Worm (Caenorhabditis elegans) whole organism, young adult: ENCODE measurements around the gene droe-4.

Experiments
- B0035.1 ChIP-seq: sonication (generic microtip); optimal IDR thresholded peaks from 2 replicates; lab custom pipeline; 2016; ENCODE audit warnings: missing genetic modification characterization, mild to moderate bottlenecking, missing compliant biosample characterization, missing genotype, missing genetic modification reagents
- B0336.3 ChIP-seq: fragments of 200-800 bp; sonication (Bioruptor generic); IDR thresholded peaks from 2 replicates; pipeline ENCODE4 v1.3.6; 2022; ENCODE audit warnings: missing genetic modification characterization, missing compliant biosample characterization
- F23B12.7 ChIP-seq: sonication (generic microtip); optimal IDR thresholded peaks from 2 replicates; lab custom pipeline; 2017; ENCODE audit warnings: missing genetic modification characterization, mild to moderate bottlenecking, missing compliant biosample characterization, antibody characterized with exemption, moderate library complexity; ENCODE audit not compliant: insufficient read depth
- F39B2.1 ChIP-seq: fragments of 200-800 bp; sonication (Bioruptor generic); IDR thresholded peaks from 2 replicates; pipeline ENCODE4 v1.3.6; 2022; ENCODE audit warnings: missing genetic modification reagents, missing genetic modification characterization, missing compliant biosample characterization
- F57A8.1 ChIP-seq: fragments of 200-800 bp; sonication (Bioruptor generic); optimal IDR thresholded peaks from 2 replicates; lab custom pipeline; 2018; ENCODE audit warnings: mild to moderate bottlenecking, missing genetic modification characterization, moderate library complexity, missing compliant biosample characterization
- F57C9.4 ChIP-seq: sonication (generic microtip); optimal IDR thresholded peaks from 2 replicates; lab custom pipeline; 2017; ENCODE audit warnings: mild to moderate bottlenecking, missing genetic modification characterization, missing compliant biosample characterization
- K12H6.12 ChIP-seq: fragments of 200-800 bp; sonication (Bioruptor generic); optimal IDR thresholded peaks from 2 replicates; lab custom pipeline; 2018; ENCODE audit warnings: mild to moderate bottlenecking, missing genetic modification characterization, missing compliant biosample characterization
- Y53F4B.3 ChIP-seq: fragments of 200-800 bp; sonication (Bioruptor generic); IDR thresholded peaks from 2 replicates; pipeline ENCODE4 v1.3.6; 2022; ENCODE audit warnings: missing genetic modification reagents, missing genetic modification characterization, missing compliant biosample characterization
- attf-5 ChIP-seq: fragments of 200-800 bp; sonication (Bioruptor generic); optimal IDR thresholded peaks from 2 replicates; lab custom pipeline; 2018; ENCODE audit warnings: mild to moderate bottlenecking, missing genetic modification characterization, missing compliant biosample characterization
- bed-2 ChIP-seq: fragments of 200-800 bp; sonication (Bioruptor generic); IDR thresholded peaks from 2 replicates; pipeline ENCODE4 v1.3.6; 2022; ENCODE audit warnings: missing genetic modification reagents, missing genetic modification characterization, missing compliant biosample characterization
- cebp-2 ChIP-seq: fragments of 200-800 bp; sonication (Bioruptor generic); IDR thresholded peaks from 2 replicates; pipeline ENCODE4 v1.3.6; 2022; ENCODE audit warnings: missing genetic modification characterization, missing compliant biosample characterization
- ceh-40 ChIP-seq: fragments of 200-800 bp; sonication (Bioruptor generic); IDR thresholded peaks from 2 replicates; pipeline ENCODE4 v1.3.6; 2022; ENCODE audit warnings: missing genetic modification characterization, missing compliant biosample characterization
- ceh-79 ChIP-seq: sonication (generic microtip); optimal IDR thresholded peaks from 2 replicates; lab custom pipeline; 2017; ENCODE audit warnings: mild to moderate bottlenecking, missing genetic modification characterization, missing compliant biosample characterization
- chd-7 ChIP-seq: sonication (generic microtip); optimal IDR thresholded peaks from 2 replicates; lab custom pipeline; 2016; ENCODE audit warnings: mild to moderate bottlenecking, missing genetic modification characterization, moderate library complexity, missing compliant biosample characterization
- dpl-1 ChIP-seq: fragments of 150-350 bp; optimal IDR thresholded peaks from 2 replicates; lab custom pipeline; 2014; ENCODE audit warnings: missing biosample characterization, missing genetic modification reagents, missing genetic modification characterization
- egrh-3 ChIP-seq: fragments of 200-800 bp; sonication (Bioruptor generic); IDR thresholded peaks from 2 replicates; pipeline ENCODE4 v1.3.6; 2022; ENCODE audit warnings: missing genetic modification reagents, missing genetic modification characterization, missing compliant biosample characterization
- ets-4 ChIP-seq: fragments of 200-800 bp; sonication (Bioruptor generic); optimal IDR thresholded peaks from 2 replicates; lab custom pipeline; 2018; ENCODE audit warnings: mild to moderate bottlenecking, missing genetic modification characterization, missing compliant biosample characterization
- fkh-3 ChIP-seq: sonication (generic microtip); optimal IDR thresholded peaks from 2 replicates; lab custom pipeline; 2016; ENCODE audit warnings: mild to moderate bottlenecking, missing genetic modification characterization, missing compliant biosample characterization
- him-1 ChIP-seq: sonication (generic microtip); optimal IDR thresholded peaks from 2 replicates; lab custom pipeline; 2016; ENCODE audit warnings: missing genotype, missing genetic modification reagents, missing genetic modification characterization, missing compliant biosample characterization
- hlh-26 ChIP-seq: fragments of 200-800 bp; sonication (Bioruptor generic); conservative IDR thresholded peaks from 2 replicates; pipeline ENCODE4 v1.3.6; 2022; ENCODE audit warnings: missing genetic modification reagents, missing genetic modification characterization, missing compliant biosample characterization
- hmg-20 ChIP-seq: fragments of 200-800 bp; sonication (Bioruptor generic); IDR thresholded peaks from 2 replicates; pipeline ENCODE4 v1.3.6; 2022; ENCODE audit warnings: missing genetic modification reagents, missing genetic modification characterization, missing compliant biosample characterization
- hrde-1 ChIP-seq: sonication (generic microtip); optimal IDR thresholded peaks from 2 replicates; lab custom pipeline; 2016; ENCODE audit warnings: missing genetic modification characterization, mild to moderate bottlenecking, missing compliant biosample characterization, moderate library complexity, missing genotype, missing genetic modification reagents, borderline replicate concordance
- lin-26 ChIP-seq: fragments of 200-800 bp; sonication (Bioruptor generic); IDR thresholded peaks from 2 replicates; pipeline ENCODE4 v1.3.6; 2022; ENCODE audit warnings: missing genetic modification reagents, missing genetic modification characterization, missing compliant biosample characterization
- lsl-1 ChIP-seq: fragments of 200-800 bp; sonication (Bioruptor generic); optimal IDR thresholded peaks from 2 replicates; lab custom pipeline; 2018; ENCODE audit warnings: mild to moderate bottlenecking, missing genetic modification characterization, moderate library complexity, missing compliant biosample characterization
- lsy-27 ChIP-seq: sonication (generic microtip); optimal IDR thresholded peaks from 2 replicates; lab custom pipeline; 2017; ENCODE audit warnings: missing genetic modification characterization, mild to moderate bottlenecking, missing compliant biosample characterization, antibody characterized with exemption, missing genotype, borderline replicate concordance; ENCODE audit not compliant: insufficient read depth
- madf-3 ChIP-seq: fragments of 200-800 bp; sonication (Bioruptor generic); IDR thresholded peaks from 2 replicates; pipeline ENCODE4 v1.3.6; 2022; ENCODE audit warnings: missing genetic modification reagents, missing genetic modification characterization, missing compliant biosample characterization
- nhr-27 ChIP-seq: fragments of 200-800 bp; sonication (Bioruptor generic); optimal IDR thresholded peaks from 2 replicates; lab custom pipeline; 2018; ENCODE audit warnings: mild to moderate bottlenecking, missing genetic modification characterization, moderate library complexity, missing compliant biosample characterization
- nhr-80 ChIP-seq: sonication (generic microtip); optimal IDR thresholded peaks from 2 replicates; lab custom pipeline; 2016; ENCODE audit warnings: missing genetic modification characterization, missing compliant biosample characterization
- pha-4 ChIP-seq: fragments of 150-350 bp; sonication (generic microtip); optimal IDR thresholded peaks from 2 replicates; lab custom pipeline; 2014; ENCODE audit warnings: missing biosample characterization, missing genetic modification reagents, missing genetic modification characterization
- rpc-1 ChIP-seq, 2 experiments: fragments of 150-350 bp in 1 of 2; sonication (generic microtip) in 1 of 2; optimal IDR thresholded peaks; 2 replicates each; lab custom pipeline; 2014 to 2018; ENCODE audit warnings: missing biosample characterization in 1 of 2, missing genetic modification characterization in 1 of 2, missing genetic modification reagents in 1 of 2, missing genotype in 1 of 2
- sdz-38 ChIP-seq: sonication (generic microtip); optimal IDR thresholded peaks from 2 replicates; lab custom pipeline; 2016; ENCODE audit warnings: missing genotype, missing genetic modification characterization, missing compliant biosample characterization
- snpc-3.4 ChIP-seq: sonication (generic microtip); optimal IDR thresholded peaks from 2 replicates; lab custom pipeline; 2017; ENCODE audit warnings: missing genetic modification characterization, mild to moderate bottlenecking, missing compliant biosample characterization, antibody characterized with exemption, moderate library complexity, missing genotype, missing genetic modification reagents
- tbp1 ChIP-seq: fragments of 200-800 bp; sonication (Bioruptor generic); optimal IDR thresholded peaks from 2 replicates; lab custom pipeline; 2018; ENCODE audit warnings: mild to moderate bottlenecking, missing genetic modification characterization, missing compliant biosample characterization
- tlf-1 ChIP-seq: fragments of 200-800 bp; sonication (Bioruptor generic); optimal IDR thresholded peaks from 2 replicates; lab custom pipeline; 2018; ENCODE audit warnings: mild to moderate bottlenecking, missing genetic modification characterization, missing compliant biosample characterization
- unc-130 ChIP-seq: sonication (generic microtip); optimal IDR thresholded peaks from 2 replicates; lab custom pipeline; 2016; ENCODE audit warnings: missing genetic modification reagents, missing genetic modification characterization, missing compliant biosample characterization
- unc-62 ChIP-seq: fragments of 150-350 bp; optimal IDR thresholded peaks from 2 replicates; lab custom pipeline; 2014; ENCODE audit warnings: missing biosample characterization, missing genetic modification reagents, missing genetic modification characterization
- zim-3 ChIP-seq: sonication (generic microtip); optimal IDR thresholded peaks from 2 replicates; lab custom pipeline; 2017; ENCODE audit warnings: mild to moderate bottlenecking, missing genetic modification characterization, moderate library complexity, missing compliant biosample characterization
- ztf-22 ChIP-seq: fragments of 200-800 bp; sonication (Bioruptor generic); optimal IDR thresholded peaks from 2 replicates; lab custom pipeline; 2018; ENCODE audit warnings: mild to moderate bottlenecking, missing genetic modification characterization, moderate library complexity, missing compliant biosample characterization
- ztf-25 ChIP-seq: fragments of 200-800 bp; sonication (Bioruptor generic); IDR thresholded peaks from 2 replicates; pipeline ENCODE4 v1.3.6; 2022; ENCODE audit warnings: missing genetic modification reagents, missing genetic modification characterization, missing compliant biosample characterization
- ztf-26 ChIP-seq: sonication (generic microtip); optimal IDR thresholded peaks from 2 replicates; lab custom pipeline; 2017; ENCODE audit warnings: missing genetic modification characterization, missing compliant biosample characterization
- ztf-3 ChIP-seq: fragments of 200-800 bp; sonication (Bioruptor generic); optimal IDR thresholded peaks from 2 replicates; lab custom pipeline; 2018; ENCODE audit warnings: mild to moderate bottlenecking, missing genetic modification characterization, missing compliant biosample characterization

The droe-4 gene

DNA sequence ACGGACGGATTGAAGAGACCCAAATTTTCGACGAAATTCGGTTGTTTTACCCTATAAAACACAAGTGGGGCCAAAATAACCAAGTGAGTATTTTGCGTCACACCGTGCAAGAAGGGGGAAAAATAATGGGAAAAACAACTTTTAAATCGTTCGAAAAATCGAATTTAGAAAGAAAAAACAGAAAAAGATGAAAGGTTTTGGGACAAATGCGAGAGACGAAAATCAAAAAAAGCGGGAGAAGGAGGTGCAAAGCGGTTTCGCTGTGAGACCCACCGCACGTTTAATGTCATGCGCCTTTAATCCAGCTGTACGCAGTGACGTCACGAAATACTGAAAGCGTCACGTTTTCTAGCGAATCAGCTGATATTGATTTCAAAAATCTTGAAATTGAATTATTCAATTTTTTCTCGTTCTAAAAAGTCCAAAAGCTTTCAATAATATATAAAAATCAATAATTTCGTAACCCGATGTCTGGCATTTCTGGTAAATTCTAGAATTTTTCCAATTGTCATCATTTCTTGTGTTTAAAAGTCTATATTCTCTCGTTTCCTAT, 19.6 kb downstream of the droe-4 start, which contains the start of the genes ddx-17 and aip-1 (continued):
- TF ChIP-seq snpc-3.4 (tag; lab: Kevin White, UChicago) (peak; percentile 66), lsl-1 (GFP tag; lab: Kevin White, UChicago) (peak; percentile 72), B0035.1 (tag; lab: Kevin White, UChicago) (no peak), cebp-2 (GFP tag; lab: Robert Waterston, UW) (no peak), nhr-27 (tag; lab: Kevin White, UChicago) (no peak), lin-26 (0 out of 2 replicates have a peak, but pooled peaks have one; percentile 19), unc-62 (GFP tag; lab: Kevin White, UChicago) (no peak), B0336.3 (GFP tag; lab: Robert Waterston, UW) (peak; percentile 45; the same call in 1 of the 2 replicates), lsy-27 (tag; lab: Kevin White, UChicago) (no peak), ztf-22 (GFP tag; lab: Kevin White, UChicago) (no peak), zim-3 (tag; lab: Kevin White, UChicago) (no peak), hmg-20 (no peak), unc-130 (no peak), ztf-26 (tag; lab: Kevin White, UChicago) (peak; percentile 35), dpl-1 (GFP tag; lab: Kevin White, UChicago) (peak; percentile 57), ztf-3 (GFP tag; lab: Kevin White, UChicago) (no peak), ets-4 (GFP tag; lab: Kevin White, UChicago) (no peak), fkh-3 (tag; lab: Kevin White, UChicago) (no peak), tlf-1 (GFP tag; lab: Kevin White, UChicago) (peak; percentile 52), egrh-3 (GFP tag; lab: Robert Waterston, UW) (peak; percentile 51), hrde-1 (tag; lab: Kevin White, UChicago) (no peak), bed-2 (GFP tag; lab: Robert Waterston, UW) (no peak), rpc-1 (optimal IDR thresholded peaks at IDR 0.05; lab: Kevin White, UChicago) (peak; percentile 29), rpc-1 (tag; optimal IDR thresholded peaks at IDR 0.05; lab: Kevin White, UChicago) (no peak), tbp1 (GFP tag; lab: Kevin White, UChicago) (peak; percentile 55), hlh-26 (GFP tag; lab: Robert Waterston, UW) (no peak), F39B2.1 (GFP tag; lab: Robert Waterston, UW) (no peak), Y53F4B.3 (GFP tag; lab: Robert Waterston, UW) (no peak), him-1 (tag; lab: Kevin White, UChicago) (no peak), F57A8.1 (GFP tag; lab: Kevin White, UChicago) (no peak), K12H6.12 (tag; lab: Kevin White, UChicago) (peak; percentile 37), madf-3 (GFP tag; lab: Robert Waterston, UW) (peak; percentile 76), pha-4 (no peak), sdz-38 (tag; lab: Kevin White, UChicago) (no peak), ceh-79 (tag; lab: Kevin White, UChicago) (no peak), nhr-80 (tag; lab: Kevin White, UChicago) (peak; percentile 35), ceh-40 (GFP tag; lab: Robert Waterston, UW) (no peak), F23B12.7 (tag; lab: Kevin White, UChicago) (no peak), ztf-25 (no peak), attf-5 (GFP tag; lab: Kevin White, UChicago) (peak; percentile 83), F57C9.4 (tag; lab: Kevin White, UChicago) (no peak), chd-7 (tag; lab: Kevin White, UChicago) (no peak)
